Fruit fly (Drosophila melanogaster): Measurements from ENCODE around the gene CG15283.

Gene CG15283

dm6 chr2L:14410331-14410730 is 40.4 kb downstream of the CG15283 start (continued):
- TF ChIP-seq CG6854 (GFP tag; optimal IDR thresholded peaks at IDR 0.05) (no peak), dac (GFP tag; optimal IDR thresholded peaks at IDR 0.05) (no peak), acj6 (GFP tag; optimal IDR thresholded peaks at IDR 0.05) (no peak), CG32006 (GFP tag; optimal IDR thresholded peaks at IDR 0.05) (no peak), ss (GFP tag; optimal IDR thresholded peaks at IDR 0.05) (peak; percentile 18 to 48), fd85E (GFP tag; optimal IDR thresholded peaks at IDR 0.05) (no peak)

dm6 chr2L:14409428-14409933 is 41.2 kb downstream of the CG15283 start, which contains the start of gene elB:
Gene elB, minus strand, starts transcription at chr2L:14409549.
- TF ChIP-seq Eip75B (GFP tag; optimal IDR thresholded peaks at IDR 0.05) (no peak), Gug (GFP tag; IDR thresholded peaks at IDR 0.05) (no peak), dsx (GFP tag; optimal IDR thresholded peaks at IDR 0.05; ENCODE audit: poor library complexity, severe bottlenecking) (peak; percentile 44), Sox102F (GFP tag; optimal IDR thresholded peaks at IDR 0.05) (peak; percentile 68), svp (GFP tag) (peak; percentile 66), fkh (GFP tag; optimal IDR thresholded peaks at IDR 0.05) (peak; percentile 40), Ets21C (GFP tag; optimal IDR thresholded peaks at IDR 0.05) (no peak), CG11902 (GFP tag; optimal IDR thresholded peaks at IDR 0.05) (no peak), CG10669 (GFP tag; optimal IDR thresholded peaks at IDR 0.05) (no peak), CG9139 (GFP tag; optimal IDR thresholded peaks at IDR 0.05) (peak; percentile 37), dac (GFP tag; optimal IDR thresholded peaks at IDR 0.05) (no peak), eg (GFP tag; IDR thresholded peaks at IDR 0.05) (peak; percentile 50; the same call in 1 of the 3 replicates), acj6 (GFP tag; optimal IDR thresholded peaks at IDR 0.05) (no peak), CG8319 (GFP tag; optimal IDR thresholded peaks at IDR 0.05) (no peak), vri (GFP tag; optimal IDR thresholded peaks at IDR 0.05) (peak; percentile 37), Hr39 (GFP tag; optimal IDR thresholded peaks at IDR 0.05) (no peak), Hr38 (GFP tag; optimal IDR thresholded peaks at IDR 0.05) (no peak), CG8632 (GFP tag; optimal IDR thresholded peaks at IDR 0.05) (no peak), CG6163 (GFP tag; IDR thresholded peaks at IDR 0.05) (peak; percentile 62; the same call in 1 of the 3 replicates), CG6808 (GFP tag; optimal IDR thresholded peaks at IDR 0.05) (no peak), CG8119 (GFP tag; IDR thresholded peaks at IDR 0.05) (peak; percentile 46; the same call in 2 of the 3 replicates), spab (GFP tag; optimal IDR thresholded peaks at IDR 0.05) (no peak), CG16779 (tag; optimal IDR thresholded peaks at IDR 0.05) (peak; percentile 28), CG10631 (GFP tag; optimal IDR thresholded peaks at IDR 0.05) (no peak), Met (GFP tag; optimal IDR thresholded peaks at IDR 0.05) (no peak), CG34406 (GFP tag; optimal IDR thresholded peaks at IDR 0.05) (no peak), CG15336 (GFP tag; IDR thresholded peaks at IDR 0.05) (peak; percentile 73; the same call in 1 of the 2 replicates), fd59A (GFP tag; optimal IDR thresholded peaks at IDR 0.05) (no peak), Sox14 (GFP tag; optimal IDR thresholded peaks at IDR 0.05) (peak; percentile 55), net (GFP tag; optimal IDR thresholded peaks at IDR 0.05) (peak; percentile 29), salr (GFP tag; optimal IDR thresholded peaks at IDR 0.05) (no peak), fd85E (GFP tag; optimal IDR thresholded peaks at IDR 0.05) (peak; percentile 13), CG3032 (tag; optimal IDR thresholded peaks at IDR 0.05) (no peak), cyc (GFP tag; optimal IDR thresholded peaks at IDR 0.05) (no peak), topi (GFP tag; optimal IDR thresholded peaks at IDR 0.05) (no peak), CG31627 (GFP tag; optimal IDR thresholded peaks at IDR 0.05) (no peak), Blimp-1 (GFP tag; optimal IDR thresholded peaks at IDR 0.05) (peak; percentile 96), Eip78C (GFP tag) (peak; percentile 73), CG6792 (GFP tag; optimal IDR thresholded peaks at IDR 0.05) (no peak), Eip93F (GFP tag; optimal IDR thresholded peaks at IDR 0.05) (peak; percentile 17), pdm3 (GFP tag; optimal IDR thresholded peaks at IDR 0.05) (no peak), Hr4 (GFP tag; optimal IDR thresholded peaks at IDR 0.05) (no peak), CG32006 (GFP tag; optimal IDR thresholded peaks at IDR 0.05) (no peak), CG3919 (GFP tag; optimal IDR thresholded peaks at IDR 0.05) (peak; percentile 22), CG11294 (GFP tag; IDR thresholded peaks at IDR 0.05) (no peak), Ets96B (tag; optimal IDR thresholded peaks at IDR 0.05) (no peak), CG4318 (GFP tag; optimal IDR thresholded peaks at IDR 0.05) (no peak), achi (GFP tag; optimal IDR thresholded peaks at IDR 0.05) (no peak)

All from whole organism, prepupa.